Fruit fly (Drosophila melanogaster) whole organism, embryonic: Measurements from ENCODE around the gene CG1910.

Experiments
- BtbVII ChIP-seq: fragments of 200-800 bp; sonication (Bioruptor generic); optimal IDR thresholded peaks from 3 replicates; lab custom pipeline; 2017; ENCODE audit warnings: missing biosample characterization, mild to moderate bottlenecking, missing genetic modification characterization
- CG10431 ChIP-seq: fragments of 200-800 bp; sonication (Bioruptor generic); optimal IDR thresholded peaks from 3 replicates; lab custom pipeline; 2018; ENCODE audit warnings: missing biosample characterization, mild to moderate bottlenecking, missing genetic modification characterization
- CG11085 ChIP-seq: fragments of 200-800 bp; sonication (Bioruptor generic); IDR thresholded peaks from 2 replicates; pipeline ENCODE4 v1.3.6; 2022; ENCODE audit warnings: missing biosample characterization, missing genetic modification characterization
- CG12769 ChIP-seq: fragments of 200-800 bp; sonication (Bioruptor generic); optimal IDR thresholded peaks from 2 replicates; lab custom pipeline; 2019; ENCODE audit warnings: missing biosample characterization, mild to moderate bottlenecking, missing genetic modification characterization, moderate library complexity
- CG14014 ChIP-seq: fragments of 200-800 bp; sonication (Bioruptor generic); IDR thresholded peaks from 2 replicates; pipeline ENCODE4 v1.3.6; 2022; ENCODE audit warnings: missing biosample characterization, missing genetic modification characterization
- CG14050 ChIP-seq: fragments of 200-800 bp; sonication (Bioruptor generic); IDR thresholded peaks from 3 replicates; pipeline ENCODE4 v1.3.6; 2022; ENCODE audit warnings: missing biosample characterization, missing genetic modification characterization
- CG14667 ChIP-seq: fragments of 200-800 bp; sonication (Bioruptor generic); IDR thresholded peaks from 2 replicates; pipeline ENCODE4 v1.3.6; 2022; ENCODE audit warnings: missing biosample characterization, missing genetic modification characterization
- CG15269 ChIP-seq: fragments of 200-800 bp; sonication (Bioruptor generic); optimal IDR thresholded peaks from 2 replicates; lab custom pipeline; 2018; ENCODE audit warnings: missing biosample characterization, mild to moderate bottlenecking, missing genetic modification characterization, moderate library complexity
- CG1647 ChIP-seq: fragments of 200-800 bp; sonication (Bioruptor generic); optimal IDR thresholded peaks from 3 replicates; lab custom pipeline; 2016; ENCODE audit warnings: missing biosample characterization, missing genetic modification characterization
- CG17361 ChIP-seq: fragments of 200-800 bp; sonication (Bioruptor generic); IDR thresholded peaks from 3 replicates; pipeline ENCODE4 v1.3.6; 2022; ENCODE audit warnings: missing biosample characterization, missing genetic modification characterization
- CG17829 ChIP-seq: fragments of 200-800 bp; optimal IDR thresholded peaks from 2 replicates; lab custom pipeline; 2019; ENCODE audit warnings: missing biosample characterization, mild to moderate bottlenecking, missing genetic modification characterization, moderate library complexity
- CG34376 ChIP-seq: fragments of 200-800 bp; sonication (Bioruptor generic); optimal IDR thresholded peaks from 2 replicates; lab custom pipeline; 2018; ENCODE audit warnings: missing biosample characterization, mild to moderate bottlenecking, missing genetic modification characterization
- CG34422 ChIP-seq: fragments of 200-800 bp; sonication (Bioruptor generic); IDR thresholded peaks from 3 replicates; pipeline ENCODE4 v1.3.6; 2022; ENCODE audit warnings: missing biosample characterization, missing genetic modification characterization
- CG4360 ChIP-seq: fragments of 200-800 bp; sonication (Bioruptor generic); IDR thresholded peaks from 2 replicates; pipeline ENCODE4 v1.3.6; 2022; ENCODE audit warnings: missing biosample characterization, missing genetic modification characterization
- CG4404 ChIP-seq: fragments of 200-800 bp; sonication (Bioruptor generic); IDR thresholded peaks from 2 replicates; pipeline ENCODE4 v1.3.6; 2022; ENCODE audit warnings: missing biosample characterization, missing genetic modification characterization
- CG6254 ChIP-seq: fragments of 200-800 bp; sonication (Bioruptor generic); optimal IDR thresholded peaks from 3 replicates; lab custom pipeline; 2017; ENCODE audit warnings: mild to moderate bottlenecking, missing biosample characterization, missing genetic modification reagents, missing genetic modification characterization
- CG7271 ChIP-seq: fragments of 200-800 bp; sonication (Bioruptor generic); optimal IDR thresholded peaks from 2 replicates; lab custom pipeline; 2018; ENCODE audit warnings: missing biosample characterization, mild to moderate bottlenecking, missing genetic modification characterization, moderate library complexity
- Chrac-16 ChIP-seq: fragments of 200-800 bp; sonication (Bioruptor generic); optimal IDR thresholded peaks from 3 replicates; lab custom pipeline; 2016; ENCODE audit warnings: missing biosample characterization, missing genetic modification characterization
- E2f1 ChIP-seq: fragments of 200-800 bp; sonication (Bioruptor generic); IDR thresholded peaks from 2 replicates; pipeline ENCODE4 v1.3.6; 2022; ENCODE audit warnings: missing biosample characterization, missing genetic modification characterization
- GATAe ChIP-seq: fragments of 200-800 bp; sonication (Bioruptor generic); conservative IDR thresholded peaks from 2 replicates; pipeline ENCODE4 v1.3.6; 2022; ENCODE audit warnings: missing biosample characterization, missing genetic modification characterization
- HHEX ChIP-seq: fragments of 200-800 bp; sonication (Bioruptor generic); optimal IDR thresholded peaks from 3 replicates; lab custom pipeline; 2017; ENCODE audit warnings: missing biosample characterization, mild to moderate bottlenecking, missing genetic modification characterization, missing genetic modification reagents
- MBD-R2 ChIP-seq: fragments of 200-800 bp; sonication (Bioruptor generic); IDR thresholded peaks from 2 replicates; pipeline ENCODE4 v1.3.6; 2022; ENCODE audit warnings: missing biosample characterization, missing genetic modification characterization
- MESR4 ChIP-seq: fragments of 200-800 bp; sonication (Bioruptor generic); optimal IDR thresholded peaks from 2 replicates; lab custom pipeline; 2018; ENCODE audit warnings: missing biosample characterization, mild to moderate bottlenecking, missing genetic modification characterization, moderate library complexity
- MTF-1 ChIP-seq: fragments of 200-800 bp; sonication (Bioruptor generic); optimal IDR thresholded peaks from 2 replicates; lab custom pipeline; 2018; ENCODE audit warnings: missing biosample characterization, mild to moderate bottlenecking, missing genetic modification characterization, borderline replicate concordance
- Med ChIP-seq: fragments of 200-800 bp; sonication (Bioruptor generic); peaks from one replicate; lab custom pipeline; 2016; ENCODE audit warnings: missing biosample characterization, missing genetic modification characterization, mild to moderate bottlenecking, inconsistent platforms, moderate library complexity
- NC2β ChIP-seq: fragments of 200-800 bp; sonication (Bioruptor generic); optimal IDR thresholded peaks from 2 replicates; lab custom pipeline; 2016; ENCODE audit warnings: missing biosample characterization, missing genetic modification characterization
- Spps ChIP-seq: fragments of 200-800 bp; sonication (Bioruptor generic); optimal IDR thresholded peaks from 2 replicates; lab custom pipeline; 2018; ENCODE audit warnings: missing biosample characterization, mild to moderate bottlenecking, missing genetic modification characterization
- ci ChIP-seq: fragments of 200-800 bp; sonication (Bioruptor generic); IDR thresholded peaks from 3 replicates; pipeline ENCODE4 v1.3.6; 2022; ENCODE audit warnings: missing biosample characterization, missing genetic modification characterization
- corto ChIP-seq: fragments of 200-800 bp; sonication (Bioruptor generic); optimal IDR thresholded peaks from 2 replicates; lab custom pipeline; 2016; ENCODE audit warnings: missing biosample characterization, mild to moderate bottlenecking, missing genetic modification characterization, moderate library complexity
- dmrt11E ChIP-seq: fragments of 200-800 bp; sonication (Bioruptor generic); optimal IDR thresholded peaks from 3 replicates; lab custom pipeline; 2018; ENCODE audit warnings: missing biosample characterization, mild to moderate bottlenecking, missing genetic modification characterization, moderate library complexity
- emc ChIP-seq: fragments of 200-800 bp; sonication (Bioruptor generic); optimal IDR thresholded peaks from 2 replicates; lab custom pipeline; 2016; ENCODE audit warnings: missing biosample characterization, missing genetic modification characterization
- eve ChIP-seq, 2 experiments: fragments of >200 bp; optimal IDR thresholded peaks; 2 replicates each; lab custom pipeline; 2017; ENCODE audit warnings: missing biosample characterization in 2 of 2, missing genetic modification characterization in 2 of 2
- fd96Cb ChIP-seq: fragments of 200-800 bp; sonication (Bioruptor generic); optimal IDR thresholded peaks from 2 replicates; lab custom pipeline; 2018; ENCODE audit warnings: missing biosample characterization, mild to moderate bottlenecking, missing genetic modification characterization, moderate library complexity
- gcm ChIP-seq: fragments of 200-800 bp; sonication (Bioruptor generic); optimal IDR thresholded peaks from 2 replicates; lab custom pipeline; 2019; ENCODE audit warnings: missing biosample characterization, mild to moderate bottlenecking, missing genetic modification characterization, moderate library complexity
- ind ChIP-seq: fragments of 200-800 bp; sonication (Bioruptor generic); optimal IDR thresholded peaks from 3 replicates; lab custom pipeline; 2016; ENCODE audit warnings: missing biosample characterization, missing genetic modification characterization
- jing ChIP-seq: fragments of 200-800 bp; sonication (Bioruptor generic); optimal IDR thresholded peaks from 2 replicates; lab custom pipeline; 2018; ENCODE audit warnings: missing biosample characterization, mild to moderate bottlenecking, missing genetic modification characterization
- lbe ChIP-seq: fragments of 200-800 bp; sonication (Bioruptor generic); optimal IDR thresholded peaks from 2 replicates; lab custom pipeline; 2016; ENCODE audit warnings: missing biosample characterization, mild to moderate bottlenecking, missing genetic modification characterization
- lola ChIP-seq, 3 experiments: fragments of >200 bp in 2 of 3; fragments of 200-800 bp in 1 of 3; sonication (Bioruptor generic) in 1 of 3; optimal IDR thresholded peaks; 2 replicates each; lab custom pipeline; 2017 to 2019; ENCODE audit warnings: missing biosample characterization in 3 of 3, missing genetic modification characterization in 3 of 3, mild to moderate bottlenecking in 1 of 3, moderate library complexity in 1 of 3
- mirr ChIP-seq: fragments of 200-800 bp; sonication (Bioruptor generic); optimal IDR thresholded peaks from 3 replicates; lab custom pipeline; 2018; ENCODE audit warnings: missing biosample characterization, mild to moderate bottlenecking, missing genetic modification characterization
- nau ChIP-seq: fragments of 200-800 bp; sonication (Bioruptor generic); optimal IDR thresholded peaks from 3 replicates; lab custom pipeline; 2017; ENCODE audit warnings: missing biosample characterization, mild to moderate bottlenecking, missing genetic modification characterization, missing genetic modification reagents
- odd ChIP-seq: fragments of 200-800 bp; sonication (Bioruptor generic); optimal IDR thresholded peaks from 2 replicates; lab custom pipeline; 2017; ENCODE audit warnings: missing biosample characterization, mild to moderate bottlenecking, missing genetic modification characterization
- pros ChIP-seq: fragments of 200-800 bp; sonication (Bioruptor generic); optimal IDR thresholded peaks from 3 replicates; lab custom pipeline; 2019; ENCODE audit warnings: missing biosample characterization, mild to moderate bottlenecking, missing genetic modification characterization, moderate library complexity
- salm ChIP-seq: fragments of 200-800 bp; sonication (Bioruptor generic); optimal IDR thresholded peaks from 2 replicates; lab custom pipeline; 2018; ENCODE audit warnings: missing biosample characterization, mild to moderate bottlenecking, missing genetic modification characterization
- ssp ChIP-seq: fragments of 200-800 bp; sonication (Bioruptor generic); IDR thresholded peaks from 2 replicates; pipeline ENCODE4 v1.3.6; 2022; ENCODE audit warnings: missing biosample characterization, missing genetic modification characterization
- tgo ChIP-seq: fragments of 200-800 bp; sonication (Bioruptor generic); IDR thresholded peaks from 3 replicates; pipeline ENCODE4 v1.3.6; 2022; ENCODE audit warnings: missing biosample characterization, missing genetic modification characterization
- trem ChIP-seq: fragments of 200-800 bp; optimal IDR thresholded peaks from 3 replicates; lab custom pipeline; 2019; ENCODE audit warnings: missing biosample characterization, mild to moderate bottlenecking, missing genetic modification characterization, moderate library complexity
- twi ChIP-seq: fragments of 200-800 bp; optimal IDR thresholded peaks from 2 replicates; lab custom pipeline; 2019; ENCODE audit warnings: missing biosample characterization, mild to moderate bottlenecking, missing genetic modification characterization, moderate library complexity

The CG1910 gene

dm6 chr3R:31748093-31748996 is 902 bp downstream of the CG1910 start (continued):
- TF ChIP-seq mirr (GFP tag; lab: Kevin White, UChicago) (peak; percentile 37), CG34422 (GFP tag; lab: Robert Waterston, UW) (no peak), CG10431 (GFP tag; lab: Kevin White, UChicago) (no peak), Med (peak; percentile 60), CG17361 (no peak), emc (GFP tag; lab: Kevin White, UChicago) (no peak), twi (tag; lab: Kevin White, UChicago) (peak; percentile 59), GATAe (GFP tag; lab: Robert Waterston, UW) (no peak), CG4360 (GFP tag; lab: Robert Waterston, UW) (no peak), nau (no peak), CG17829 (tag; lab: Kevin White, UChicago) (peak; percentile 56), ssp (GFP tag; lab: Robert Waterston, UW) (no peak), trem (tag; lab: Kevin White, UChicago) (peak; percentile 8), CG14050 (no peak), jing (GFP tag; lab: Kevin White, UChicago) (no peak), CG34376 (GFP tag; lab: Kevin White, UChicago) (peak; percentile 20), CG14667 (GFP tag; lab: Robert Waterston, UW) (no peak), odd (GFP tag; lab: Kevin White, UChicago) (peak; percentile 65), CG11085 (no peak), gcm (peak; percentile 80), tgo (GFP tag; lab: Robert Waterston, UW) (no peak), corto (GFP tag; lab: Kevin White, UChicago) (no peak), MTF-1 (GFP tag; lab: Kevin White, UChicago) (peak; percentile 14), lbe (GFP tag; lab: Kevin White, UChicago) (peak; percentile 6), ind (no peak), MESR4 (peak; percentile 62), CG6254 (GFP tag; lab: Kevin White, UChicago) (no peak), BtbVII (no peak), ci (GFP tag; lab: Robert Waterston, UW) (no peak), CG1647 (GFP tag; lab: Kevin White, UChicago) (no peak), pros (GFP tag; lab: Kevin White, UChicago) (peak; percentile 44), CG12769 (tag; lab: Kevin White, UChicago) (peak; percentile 68)

- TF ChIP-seq salm (no peak), dmrt11E (tag; lab: Kevin White, UChicago) (no peak), Spps (no peak), eve (GFP tag; optimal IDR thresholded peaks at IDR 0.05; lab: Kevin White, UChicago) (no peak), CG14014 (no peak), MBD-R2 (GFP tag; lab: Robert Waterston, UW) (no peak), CG4404 (no peak), CG17361 (no peak), lola (GFP tag; optimal IDR thresholded peaks at IDR 0.05; lab: Kevin White, UChicago) (no peak), CG15269 (tag; lab: Kevin White, UChicago) (no peak), HHEX (GFP tag; lab: Kevin White, UChicago) (no peak), NC2β (GFP tag; lab: Kevin White, UChicago) (no peak), Chrac-16 (GFP tag; lab: Kevin White, UChicago) (no peak), CG7271 (tag; lab: Kevin White, UChicago) (no peak), E2f1 (no peak), fd96Cb (no peak)
Measured at dm6 chr3R:31754605-31755004, 7.2 kb downstream of the CG1910 start, which contains the start of gene salt. TSS of gene salt (minus strand) at chr3R:31754705.
